Fruit fly (Drosophila melanogaster) whole organism, embryonic: ENCODE results near the gene CG12723.

ENCODE experiments used
- ATbp ChIP-seq: fragments of 200-800 bp; sonication (Bioruptor generic); optimal IDR thresholded peaks from 2 replicates; lab custom pipeline; 2017; ENCODE audit warnings: missing biosample characterization, mild to moderate bottlenecking, missing genetic modification characterization, missing genetic modification reagents
- Atf-2 ChIP-seq: fragments of 200-800 bp; sonication (Bioruptor generic); optimal IDR thresholded peaks from 2 replicates; lab custom pipeline; 2016; ENCODE audit warnings: missing biosample characterization, missing genetic modification characterization
- Awh ChIP-seq: fragments of 200-800 bp; sonication (Bioruptor generic); IDR thresholded peaks from 2 replicates; pipeline ENCODE4, ENCODE4 v1.3.6; 2022; ENCODE audit warnings: missing biosample characterization, missing genetic modification characterization
- CG10462 ChIP-seq: fragments of 200-800 bp; sonication (Bioruptor generic); optimal IDR thresholded peaks from 2 replicates; lab custom pipeline; 2016; ENCODE audit warnings: missing biosample characterization, missing genetic modification characterization
- CG11696 ChIP-seq: fragments of 200-800 bp; sonication (Bioruptor generic); IDR thresholded peaks from 2 replicates; pipeline ENCODE4 v1.3.6; 2022; ENCODE audit warnings: missing biosample characterization, missing genetic modification characterization
- CG13775 ChIP-seq: fragments of 200-800 bp; sonication (Bioruptor generic); optimal IDR thresholded peaks from 3 replicates; lab custom pipeline; 2017; ENCODE audit warnings: missing biosample characterization, mild to moderate bottlenecking, missing genetic modification characterization
- CG14710 ChIP-seq: fragments of 200-800 bp; sonication (Bioruptor generic); optimal IDR thresholded peaks from 3 replicates; lab custom pipeline; 2019; ENCODE audit warnings: missing biosample characterization, mild to moderate bottlenecking, missing genetic modification characterization, moderate library complexity
- CG15514 ChIP-seq: fragments of 200-800 bp; sonication (Bioruptor generic); optimal IDR thresholded peaks from 3 replicates; lab custom pipeline; 2017; ENCODE audit warnings: missing biosample characterization, missing genetic modification characterization, mild to moderate bottlenecking, moderate library complexity, missing genetic modification reagents
- CG3407 ChIP-seq: fragments of 200-800 bp; sonication (Bioruptor generic); optimal IDR thresholded peaks from 2 replicates; lab custom pipeline; 2018; ENCODE audit warnings: missing biosample characterization, mild to moderate bottlenecking, missing genetic modification characterization
- CG34376 ChIP-seq: fragments of 200-800 bp; sonication (Bioruptor generic); optimal IDR thresholded peaks from 2 replicates; lab custom pipeline; 2018; ENCODE audit warnings: missing biosample characterization, mild to moderate bottlenecking, missing genetic modification characterization
- CG7372 ChIP-seq: fragments of 200-800 bp; sonication (Bioruptor generic); IDR thresholded peaks from 2 replicates; pipeline ENCODE4 v1.3.6; 2022; ENCODE audit warnings: missing biosample characterization, missing genetic modification characterization
- CG9609 ChIP-seq: fragments of 200-800 bp; sonication (Bioruptor generic); optimal IDR thresholded peaks from 3 replicates; lab custom pipeline; 2016; ENCODE audit warnings: missing biosample characterization, missing genetic modification characterization
- Dll ChIP-seq: fragments of 200-800 bp; sonication (Bioruptor generic); IDR thresholded peaks from 4 replicates; pipeline ENCODE4 v1.3.6; 2022; ENCODE audit warnings: missing biosample characterization, missing genetic modification characterization; ENCODE audit not compliant: partially characterized antibody
- Fer2 ChIP-seq: fragments of 200-800 bp; sonication (Bioruptor generic); optimal IDR thresholded peaks from 2 replicates; lab custom pipeline; 2018; ENCODE audit warnings: missing biosample characterization, mild to moderate bottlenecking, missing genetic modification characterization, moderate library complexity
- GATAe ChIP-seq: fragments of 200-800 bp; sonication (Bioruptor generic); conservative IDR thresholded peaks from 2 replicates; pipeline ENCODE4 v1.3.6; 2022; ENCODE audit warnings: missing biosample characterization, missing genetic modification characterization
- HLHmδ ChIP-seq: fragments of 200-800 bp; sonication (Bioruptor generic); optimal IDR thresholded peaks from 2 replicates; lab custom pipeline; 2018; ENCODE audit warnings: missing biosample characterization, mild to moderate bottlenecking, missing genetic modification characterization, moderate library complexity
- Hand ChIP-seq: fragments of 200-800 bp; sonication (Bioruptor generic); optimal IDR thresholded peaks from 2 replicates; lab custom pipeline; 2017; ENCODE audit warnings: mild to moderate bottlenecking, missing biosample characterization, missing genetic modification reagents, missing genetic modification characterization
- Hmr ChIP-seq: fragments of 200-800 bp; sonication (Bioruptor generic); optimal IDR thresholded peaks from 3 replicates; lab custom pipeline; 2017; ENCODE audit warnings: mild to moderate bottlenecking, missing biosample characterization, missing genetic modification reagents, missing genetic modification characterization
- Hr51 ChIP-seq, 2 experiments: fragments of 200-800 bp; sonication (Bioruptor generic); optimal IDR thresholded peaks; 2 replicates in 1 of 2; 3 replicates in 1 of 2; lab custom pipeline; 2016 to 2018; ENCODE audit warnings: missing biosample characterization in 2 of 2, missing genetic modification characterization in 2 of 2, mild to moderate bottlenecking in 1 of 2, moderate library complexity in 1 of 2
- Lhr ChIP-seq: fragments of 200-800 bp; sonication (Bioruptor generic); optimal IDR thresholded peaks from 3 replicates; lab custom pipeline; 2017; ENCODE audit warnings: mild to moderate bottlenecking, missing biosample characterization, missing genetic modification reagents, missing genetic modification characterization
- MESR4 ChIP-seq: fragments of 200-800 bp; sonication (Bioruptor generic); optimal IDR thresholded peaks from 2 replicates; lab custom pipeline; 2018; ENCODE audit warnings: missing biosample characterization, mild to moderate bottlenecking, missing genetic modification characterization, moderate library complexity
- Mes4 ChIP-seq: fragments of 200-800 bp; sonication (Bioruptor generic); optimal IDR thresholded peaks from 2 replicates; lab custom pipeline; 2016; ENCODE audit warnings: missing biosample characterization, missing genetic modification characterization
- NK7.1 ChIP-seq: fragments of 200-800 bp; sonication (Bioruptor generic); optimal IDR thresholded peaks from 3 replicates; lab custom pipeline; 2016; ENCODE audit warnings: missing biosample characterization, missing genetic modification characterization
- Nf-YB ChIP-seq: fragments of 200-800 bp; sonication (Bioruptor generic); optimal IDR thresholded peaks from 3 replicates; lab custom pipeline; 2019; ENCODE audit warnings: missing biosample characterization, mild to moderate bottlenecking, missing genetic modification characterization, moderate library complexity
- Nf-YC ChIP-seq: fragments of 200-800 bp; optimal IDR thresholded peaks from 3 replicates; lab custom pipeline; 2019; ENCODE audit warnings: missing biosample characterization, mild to moderate bottlenecking, missing genetic modification characterization, moderate library complexity
- Optix ChIP-seq: fragments of 200-800 bp; sonication (Bioruptor generic); IDR thresholded peaks from 3 replicates; pipeline ENCODE4 v1.3.6; 2022; ENCODE audit warnings: missing biosample characterization, missing genetic modification characterization
- Vsx1 ChIP-seq: fragments of 200-800 bp; sonication (Bioruptor generic); optimal IDR thresholded peaks from 2 replicates; lab custom pipeline; 2017; ENCODE audit warnings: missing biosample characterization, mild to moderate bottlenecking, missing genetic modification characterization, missing genetic modification reagents
- ac ChIP-seq: fragments of 200-800 bp; sonication (Bioruptor generic); optimal IDR thresholded peaks from 3 replicates; lab custom pipeline; 2017; ENCODE audit warnings: missing biosample characterization, mild to moderate bottlenecking, missing genetic modification characterization
- ap ChIP-seq: fragments of 200-800 bp; sonication (Bioruptor generic); IDR thresholded peaks from 2 replicates; pipeline ENCODE4 v1.3.6; 2022; ENCODE audit warnings: missing biosample characterization, missing genetic modification characterization
- cas ChIP-seq: fragments of 200-800 bp; sonication (Bioruptor generic); IDR thresholded peaks from 2 replicates; pipeline ENCODE4 v1.3.6; 2022; ENCODE audit warnings: missing biosample characterization, missing genetic modification characterization
- dati ChIP-seq: fragments of 200-800 bp; sonication (Bioruptor generic); IDR thresholded peaks from 2 replicates; pipeline ENCODE4 v1.3.6; 2022; ENCODE audit warnings: missing biosample characterization, missing genetic modification characterization
- disco-r ChIP-seq: fragments of 200-800 bp; sonication (Bioruptor generic); optimal IDR thresholded peaks from 2 replicates; lab custom pipeline; 2016; ENCODE audit warnings: missing biosample characterization, missing genetic modification characterization
- gem ChIP-seq: fragments of 200-800 bp; sonication (Bioruptor generic); optimal IDR thresholded peaks from 2 replicates; lab custom pipeline; 2019; ENCODE audit warnings: missing biosample characterization, mild to moderate bottlenecking, missing genetic modification characterization, moderate library complexity
- gsb-n ChIP-seq: fragments of 200-800 bp; sonication (Bioruptor generic); optimal IDR thresholded peaks from 3 replicates; lab custom pipeline; 2018; ENCODE audit warnings: missing biosample characterization, mild to moderate bottlenecking, missing genetic modification characterization
- hb ChIP-seq: fragments of 200-800 bp; sonication (Bioruptor generic); IDR thresholded peaks from 3 replicates; pipeline ENCODE4 v1.3.6; 2022; ENCODE audit warnings: missing biosample characterization, missing genetic modification characterization; ENCODE audit not compliant: partially characterized antibody
- klu ChIP-seq: fragments of 200-800 bp; sonication (Bioruptor generic); IDR thresholded peaks from 2 replicates; pipeline ENCODE4 v1.3.6; 2022; ENCODE audit warnings: missing biosample characterization, missing genetic modification characterization
- maf-S ChIP-seq: fragments of 200-800 bp; sonication (Bioruptor generic); optimal IDR thresholded peaks from 2 replicates; lab custom pipeline; 2016; ENCODE audit warnings: missing biosample characterization, missing genetic modification characterization
- nerfin-1 ChIP-seq: fragments of 200-800 bp; sonication (Bioruptor generic); optimal IDR thresholded peaks from 3 replicates; lab custom pipeline; 2019; ENCODE audit warnings: missing biosample characterization, mild to moderate bottlenecking, missing genetic modification characterization, moderate library complexity
- oc ChIP-seq: fragments of 200-800 bp; sonication (Bioruptor generic); optimal IDR thresholded peaks from 2 replicates; lab custom pipeline; 2018; ENCODE audit warnings: missing biosample characterization, mild to moderate bottlenecking, missing genetic modification characterization, moderate library complexity
- org-1 ChIP-seq: fragments of 200-800 bp; sonication (Bioruptor generic); optimal IDR thresholded peaks from 2 replicates; lab custom pipeline; 2017; ENCODE audit warnings: missing biosample characterization, missing genetic modification characterization
- phol ChIP-seq: fragments of 200-800 bp; sonication (Bioruptor generic); optimal IDR thresholded peaks from 3 replicates; lab custom pipeline; 2018; ENCODE audit warnings: missing biosample characterization, mild to moderate bottlenecking, missing genetic modification characterization, moderate library complexity
- ro ChIP-seq: fragments of 200-800 bp; sonication (Bioruptor generic); IDR thresholded peaks from 2 replicates; pipeline ENCODE4 v1.3.6; 2022; ENCODE audit warnings: missing biosample characterization, missing genetic modification characterization
- sc ChIP-seq, 3 experiments: fragments of >200 bp in 2 of 3; fragments of 200-800 bp in 1 of 3; sonication (Bioruptor generic) in 1 of 3; optimal IDR thresholded peaks; 2 replicates in 2 of 3; 3 replicates in 1 of 3; lab custom pipeline; 2017; ENCODE audit warnings: mild to moderate bottlenecking in 1 of 3, missing biosample characterization in 1 of 3, missing genetic modification characterization in 1 of 3, missing genetic modification reagents in 1 of 3
- stwl ChIP-seq: fragments of 200-800 bp; sonication (Bioruptor generic); optimal IDR thresholded peaks from 3 replicates; lab custom pipeline; 2018; ENCODE audit warnings: missing biosample characterization, mild to moderate bottlenecking, missing genetic modification characterization, moderate library complexity
- tap ChIP-seq: fragments of 200-800 bp; optimal IDR thresholded peaks from 3 replicates; lab custom pipeline; 2019; ENCODE audit warnings: missing biosample characterization, mild to moderate bottlenecking, missing genetic modification characterization, moderate library complexity
- tin ChIP-seq: fragments of 200-800 bp; sonication (Bioruptor generic); optimal IDR thresholded peaks from 3 replicates; lab custom pipeline; 2016; ENCODE audit warnings: missing biosample characterization, missing genetic modification characterization
- tio ChIP-seq: fragments of 200-800 bp; sonication (Bioruptor generic); optimal IDR thresholded peaks from 2 replicates; lab custom pipeline; 2017; ENCODE audit warnings: missing biosample characterization, missing genetic modification characterization, inconsistent platforms
- usp ChIP-seq: fragments of >200 bp; optimal IDR thresholded peaks from 2 replicates; lab custom pipeline; 2017; ENCODE audit warnings: missing biosample characterization, missing genetic modification characterization
- wdn ChIP-seq: fragments of 200-800 bp; sonication (Bioruptor generic); IDR thresholded peaks from 2 replicates; pipeline ENCODE4 v1.3.6; 2022; ENCODE audit warnings: missing biosample characterization, missing genetic modification characterization
- wek ChIP-seq: fragments of 200-800 bp; sonication (Bioruptor generic); optimal IDR thresholded peaks from 3 replicates; lab custom pipeline; 2018; ENCODE audit warnings: missing biosample characterization, mild to moderate bottlenecking, missing genetic modification characterization, moderate library complexity

The CG12723 gene

DNA sequence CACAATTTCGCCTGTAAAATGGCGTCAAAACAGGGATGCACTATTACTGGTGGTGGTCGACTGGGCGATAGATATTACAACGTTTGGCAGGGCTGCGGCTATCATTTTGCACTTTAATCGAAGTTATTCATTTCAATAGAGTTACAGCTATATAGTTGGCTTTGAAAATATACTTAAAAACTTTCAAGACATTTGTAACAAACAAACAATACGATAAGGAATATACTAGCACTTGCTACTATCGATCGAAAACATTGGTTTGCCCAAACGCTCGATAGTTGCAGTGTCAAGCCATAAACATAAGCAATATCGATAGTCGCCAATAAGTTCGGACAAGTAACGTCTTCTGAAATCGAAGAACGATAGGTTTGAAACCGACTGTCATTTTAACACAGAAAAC is 32.2 kb downstream of the CG12723 start, which contains the start of the genes Bap60 and CG12096 (continued):
- TF ChIP-seq gsb-n, result no peak
- no peak for TF ChIP-seq usp (GFP tag; lab: Kevin White, UChicago)
- TF ChIP-seq gem (tag; lab: Kevin White, UChicago), result peak; percentile 83
- no peak for TF ChIP-seq oc (tag; lab: Kevin White, UChicago)
- peak; percentile 16 for TF ChIP-seq CG10462 (GFP tag; lab: Kevin White, UChicago)
- peak; percentile 39; the same call in 1 of the 2 replicates for TF ChIP-seq cas
- TF ChIP-seq tin (GFP tag; lab: Kevin White, UChicago), result peak; percentile 64
- peak; percentile 13; the same call in 1 of the 3 replicates for TF ChIP-seq Optix (GFP tag; lab: Robert Waterston, UW)
- TF ChIP-seq Dll (GFP tag; lab: Robert Waterston, UW), result peak; percentile 97
- TF ChIP-seq Hmr, result no peak
- TF ChIP-seq MESR4 (GFP tag; lab: Kevin White, UChicago), result no peak
- peak; percentile 70 for TF ChIP-seq nerfin-1 (tag; lab: Kevin White, UChicago)
- TF ChIP-seq CG34376 (GFP tag; lab: Kevin White, UChicago), result peak; percentile 57
- TF ChIP-seq Hr51 (GFP tag; optimal IDR thresholded peaks at IDR 0.05; lab: Kevin White, UChicago), result peak; percentile 75 to 76
- no peak for TF ChIP-seq ro (GFP tag; lab: Robert Waterston, UW)
- peak; percentile 87 for TF ChIP-seq hb (GFP tag; lab: Robert Waterston, UW)
- TF ChIP-seq Vsx1 (GFP tag; lab: Kevin White, UChicago), result no peak
- TF ChIP-seq tio (GFP tag; lab: Kevin White, UChicago), result no peak
- TF ChIP-seq CG14710 (tag; lab: Kevin White, UChicago), result peak; percentile 88
- TF ChIP-seq ap, result no peak; the same call in 1 of the 2 replicates
- TF ChIP-seq GATAe, result no peak
- TF ChIP-seq CG7372 (GFP tag; lab: Robert Waterston, UW), result peak; percentile 64
- TF ChIP-seq maf-S, result peak; percentile 81
- 0 out of 2 replicates have a peak, but pooled peaks have one; percentile 26 for TF ChIP-seq wdn
- TF ChIP-seq HLHmδ (GFP tag; lab: Kevin White, UChicago), result no peak
- peak; percentile 59 for TF ChIP-seq Mes4 (GFP tag; lab: Kevin White, UChicago)
- TF ChIP-seq sc (optimal IDR thresholded peaks at IDR 0.05; lab: Kevin White, UChicago), result no peak
- no peak for TF ChIP-seq sc (GFP tag; optimal IDR thresholded peaks at IDR 0.05; lab: Kevin White, UChicago)
- TF ChIP-seq klu (GFP tag; lab: Robert Waterston, UW), result peak; percentile 54; the same call in 1 of the 2 replicates
- TF ChIP-seq Nf-YC, result peak; percentile 76
- peak; percentile 64 for TF ChIP-seq Fer2 (tag; lab: Kevin White, UChicago)
- TF ChIP-seq dati (GFP tag; lab: Robert Waterston, UW), result no peak
- TF ChIP-seq ac (GFP tag; lab: Kevin White, UChicago), result no peak
- TF ChIP-seq phol (tag; lab: Kevin White, UChicago), result peak; percentile 99
- TF ChIP-seq wek (GFP tag; lab: Kevin White, UChicago), result no peak
- peak; percentile 68 for TF ChIP-seq CG15514 (GFP tag; lab: Kevin White, UChicago)
- peak; percentile 40 for TF ChIP-seq org-1 (GFP tag; lab: Kevin White, UChicago)
- TF ChIP-seq CG3407, result no peak
- TF ChIP-seq Lhr, result peak; percentile 47
- no peak for TF ChIP-seq tap (tag; lab: Kevin White, UChicago)
- peak; percentile 69 for TF ChIP-seq CG9609 (GFP tag; lab: Kevin White, UChicago)
- TF ChIP-seq stwl (tag; lab: Kevin White, UChicago), result peak; percentile 84
- no peak for TF ChIP-seq CG11696
- TF ChIP-seq Hand (GFP tag; lab: Kevin White, UChicago), result peak; percentile 14
- TF ChIP-seq NK7.1 (GFP tag; lab: Kevin White, UChicago), result peak; percentile 55
- TF ChIP-seq CG13775, result peak; percentile 82
- TF ChIP-seq Atf-2 (GFP tag; lab: Kevin White, UChicago), result peak; percentile 56
- TF ChIP-seq ATbp (GFP tag; lab: Kevin White, UChicago), result no peak
- no peak for TF ChIP-seq Awh (GFP tag; lab: Robert Waterston, UW)
- peak; percentile 45 for TF ChIP-seq Nf-YB (GFP tag; lab: Kevin White, UChicago)
- peak; percentile 57 for TF ChIP-seq disco-r
